Worm (Caenorhabditis elegans): ENCODE data around the gene dnj-16.

DNA sequence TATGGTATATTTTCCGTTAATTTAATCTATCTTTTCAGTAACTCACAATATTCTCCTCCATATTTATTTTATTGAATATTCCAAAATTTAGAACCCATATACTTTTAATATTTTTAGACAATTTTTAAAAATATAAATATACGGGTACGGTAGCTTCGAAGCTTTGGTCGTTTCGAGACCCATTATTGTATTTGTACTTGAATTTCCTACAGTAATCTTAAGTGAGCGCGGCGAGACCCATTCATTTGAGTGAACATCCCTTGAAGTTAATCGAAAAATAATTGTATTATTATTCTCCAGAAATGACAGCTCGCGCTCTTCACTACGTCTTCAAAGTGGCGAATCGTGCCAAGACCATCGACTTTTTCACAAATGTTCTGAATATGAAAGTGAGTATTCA, 37.6 kb upstream of the dnj-16 start, which contains the start of gene glod-4:
- TF ChIP-seq dao-5 (tag; optimal IDR thresholded peaks at IDR 0.05), result no peak
- TF ChIP-seq him-1 (tag; optimal IDR thresholded peaks at IDR 0.05), result no peak
